Worm (Caenorhabditis elegans): ENCODE data around the gene F55B11.6.

ce11 chrIV:14445191-14445795 lies 28.3 kb upstream of the F55B11.6 start:
- TF ChIP-seq him-1 (tag; optimal IDR thresholded peaks at IDR 0.05) (no peak), W03F9.2 (tag; optimal IDR thresholded peaks at IDR 0.05) (no peak)
